Fruit fly (Drosophila melanogaster) whole organism, embryonic: ENCODE results near the gene Adh.

Experiments
- Aef1 ChIP-seq: fragments of 200-800 bp; sonication (Bioruptor generic); IDR thresholded peaks from 3 replicates; pipeline ENCODE4 v1.3.6; 2022; ENCODE audit warnings: missing biosample characterization, missing genetic modification characterization
- CG10147 ChIP-seq: fragments of 200-800 bp; sonication (Bioruptor generic); optimal IDR thresholded peaks from 2 replicates; lab custom pipeline; 2019; ENCODE audit warnings: missing biosample characterization, mild to moderate bottlenecking, missing genetic modification characterization, moderate library complexity
- CG10565 ChIP-seq: fragments of 200-800 bp; sonication (Bioruptor generic); optimal IDR thresholded peaks from 3 replicates; lab custom pipeline; 2016; ENCODE audit warnings: missing biosample characterization, mild to moderate bottlenecking, missing genetic modification characterization
- CG12769 ChIP-seq: fragments of 200-800 bp; sonication (Bioruptor generic); optimal IDR thresholded peaks from 2 replicates; lab custom pipeline; 2019; ENCODE audit warnings: missing biosample characterization, mild to moderate bottlenecking, missing genetic modification characterization, moderate library complexity
- CG13424 ChIP-seq: fragments of 200-800 bp; sonication (Bioruptor generic); optimal IDR thresholded peaks from 2 replicates; lab custom pipeline; 2019; ENCODE audit warnings: missing biosample characterization, mild to moderate bottlenecking, missing genetic modification characterization, moderate library complexity
- CG17612 ChIP-seq: fragments of 200-800 bp; sonication (Bioruptor generic); IDR thresholded peaks from 2 replicates; pipeline ENCODE4 v1.3.6; 2022; ENCODE audit warnings: missing biosample characterization, missing genetic modification characterization
- CG18011 ChIP-seq: fragments of 200-800 bp; sonication (Bioruptor generic); optimal IDR thresholded peaks from 2 replicates; lab custom pipeline; 2017; ENCODE audit warnings: missing biosample characterization, missing genetic modification characterization, mild to moderate bottlenecking, moderate library complexity, missing genotype
- CG2678 ChIP-seq: fragments of 200-800 bp; sonication (Bioruptor generic); optimal IDR thresholded peaks from 3 replicates; lab custom pipeline; 2019; ENCODE audit warnings: missing biosample characterization, mild to moderate bottlenecking, missing genetic modification characterization, moderate library complexity
- CG3847 ChIP-seq: fragments of 200-800 bp; sonication (Bioruptor generic); IDR thresholded peaks from 2 replicates; pipeline ENCODE4 v1.3.6; 2022; ENCODE audit warnings: missing biosample characterization, missing genetic modification characterization
- CG4730 ChIP-seq: fragments of 200-800 bp; sonication (Bioruptor generic); IDR thresholded peaks from 2 replicates; pipeline ENCODE4 v1.3.6; 2022; ENCODE audit warnings: missing biosample characterization, missing genetic modification characterization
- CG6683 ChIP-seq: fragments of 200-800 bp; sonication (Bioruptor generic); optimal IDR thresholded peaks from 2 replicates; lab custom pipeline; 2017; ENCODE audit warnings: missing biosample characterization, mild to moderate bottlenecking, missing genetic modification characterization, missing genetic modification reagents
- CG6813 ChIP-seq: fragments of 200-800 bp; sonication (Bioruptor generic); optimal IDR thresholded peaks from 2 replicates; lab custom pipeline; 2017; ENCODE audit warnings: missing biosample characterization, missing genetic modification characterization, mild to moderate bottlenecking, moderate library complexity, missing genetic modification reagents
- CG8478 ChIP-seq: fragments of >200 bp; optimal IDR thresholded peaks from 2 replicates; lab custom pipeline; 2018
- CG8944 ChIP-seq: fragments of 200-800 bp; sonication (Bioruptor generic); optimal IDR thresholded peaks from 3 replicates; lab custom pipeline; 2016; ENCODE audit warnings: missing biosample characterization, missing genetic modification characterization
- Dad ChIP-seq: fragments of 200-800 bp; sonication (Bioruptor generic); optimal IDR thresholded peaks from 3 replicates; lab custom pipeline; 2016; ENCODE audit warnings: missing biosample characterization, missing genetic modification characterization
- Dbx ChIP-seq: fragments of 200-800 bp; sonication (Bioruptor generic); IDR thresholded peaks from 3 replicates; pipeline ENCODE4 v1.3.6; 2022; ENCODE audit warnings: missing biosample characterization, missing genetic modification characterization
- Hr51 ChIP-seq, 2 experiments: fragments of 200-800 bp; sonication (Bioruptor generic); optimal IDR thresholded peaks; 2 replicates in 1 of 2; 3 replicates in 1 of 2; lab custom pipeline; 2016 to 2018; ENCODE audit warnings: missing biosample characterization in 2 of 2, missing genetic modification characterization in 2 of 2, mild to moderate bottlenecking in 1 of 2, moderate library complexity in 1 of 2
- Lim3 ChIP-seq: fragments of 200-800 bp; sonication (Bioruptor generic); IDR thresholded peaks from 2 replicates; pipeline ENCODE4 v1.3.6; 2022; ENCODE audit warnings: missing biosample characterization, missing genetic modification characterization
- Med ChIP-seq: fragments of 200-800 bp; sonication (Bioruptor generic); peaks from one replicate; lab custom pipeline; 2016; ENCODE audit warnings: missing biosample characterization, missing genetic modification characterization, mild to moderate bottlenecking, inconsistent platforms, moderate library complexity
- Rx ChIP-seq: fragments of 200-800 bp; sonication (Bioruptor generic); IDR thresholded peaks from 2 replicates; pipeline ENCODE4 v1.3.6; 2022; ENCODE audit warnings: missing biosample characterization, missing genetic modification characterization
- Taf1 ChIP-seq: fragments of 200-800 bp; sonication (Bioruptor generic); IDR thresholded peaks from 2 replicates; pipeline ENCODE4 v1.3.6; 2022; ENCODE audit warnings: missing biosample characterization, missing genetic modification characterization
- YL-1 ChIP-seq: fragments of 200-800 bp; sonication (Bioruptor generic); optimal IDR thresholded peaks from 3 replicates; lab custom pipeline; 2017; ENCODE audit warnings: missing biosample characterization, mild to moderate bottlenecking, missing genetic modification characterization
- bigmax ChIP-seq: fragments of 200-800 bp; sonication (Bioruptor generic); optimal IDR thresholded peaks from 2 replicates; lab custom pipeline; 2018; ENCODE audit warnings: missing biosample characterization, mild to moderate bottlenecking, missing genetic modification characterization
- bowl ChIP-seq: fragments of 200-800 bp; sonication (Bioruptor generic); IDR thresholded peaks from 2 replicates; pipeline ENCODE4 v1.3.6; 2022; ENCODE audit warnings: missing biosample characterization, missing genetic modification characterization
- caup ChIP-seq: fragments of 200-800 bp; sonication (Bioruptor generic); optimal IDR thresholded peaks from 3 replicates; lab custom pipeline; 2017; ENCODE audit warnings: missing biosample characterization, mild to moderate bottlenecking, missing genetic modification characterization, moderate library complexity; ENCODE audit not compliant: severe bottlenecking
- ci ChIP-seq: fragments of 200-800 bp; sonication (Bioruptor generic); IDR thresholded peaks from 3 replicates; pipeline ENCODE4 v1.3.6; 2022; ENCODE audit warnings: missing biosample characterization, missing genetic modification characterization
- cwo ChIP-seq: fragments of 200-800 bp; sonication (Bioruptor generic); optimal IDR thresholded peaks from 3 replicates; lab custom pipeline; 2017; ENCODE audit warnings: missing biosample characterization, missing genetic modification characterization, mild to moderate bottlenecking, moderate library complexity, missing genetic modification reagents
- dati ChIP-seq: fragments of 200-800 bp; sonication (Bioruptor generic); IDR thresholded peaks from 2 replicates; pipeline ENCODE4 v1.3.6; 2022; ENCODE audit warnings: missing biosample characterization, missing genetic modification characterization
- ems ChIP-seq: fragments of 200-800 bp; sonication (Bioruptor generic); optimal IDR thresholded peaks from 3 replicates; lab custom pipeline; 2016; ENCODE audit warnings: missing biosample characterization, missing genetic modification characterization
- fu2 ChIP-seq: fragments of 200-800 bp; sonication (Bioruptor generic); optimal IDR thresholded peaks from 2 replicates; lab custom pipeline; 2016; ENCODE audit warnings: missing biosample characterization, missing genetic modification characterization
- gcm2 ChIP-seq: fragments of 200-800 bp; sonication (Bioruptor generic); optimal IDR thresholded peaks from 2 replicates; lab custom pipeline; 2016; ENCODE audit warnings: missing biosample characterization, missing genetic modification characterization
- gem ChIP-seq: fragments of 200-800 bp; sonication (Bioruptor generic); optimal IDR thresholded peaks from 2 replicates; lab custom pipeline; 2019; ENCODE audit warnings: missing biosample characterization, mild to moderate bottlenecking, missing genetic modification characterization, moderate library complexity
- hb ChIP-seq: fragments of 200-800 bp; sonication (Bioruptor generic); IDR thresholded peaks from 3 replicates; pipeline ENCODE4 v1.3.6; 2022; ENCODE audit warnings: missing biosample characterization, missing genetic modification characterization; ENCODE audit not compliant: partially characterized antibody
- hth ChIP-seq: fragments of >200 bp; optimal IDR thresholded peaks from 2 replicates; lab custom pipeline; 2017; ENCODE audit warnings: inconsistent platforms
- lov ChIP-seq, 2 experiments: fragments of 200-800 bp in 1 of 2; fragments of >200 bp in 1 of 2; sonication (Bioruptor generic) in 1 of 2; IDR thresholded peaks in 1 of 2; optimal IDR thresholded peaks in 1 of 2; 2 replicates in 1 of 2; 3 replicates in 1 of 2; pipeline versions ENCODE4 v1.3.6 to Lab custom; 2017 to 2022; ENCODE audit warnings: missing biosample characterization in 1 of 2, missing genetic modification characterization in 1 of 2
- nerfin-1 ChIP-seq: fragments of 200-800 bp; sonication (Bioruptor generic); optimal IDR thresholded peaks from 3 replicates; lab custom pipeline; 2019; ENCODE audit warnings: missing biosample characterization, mild to moderate bottlenecking, missing genetic modification characterization, moderate library complexity
- pho ChIP-seq: fragments of 200-800 bp; sonication (Bioruptor generic); optimal IDR thresholded peaks from 2 replicates; lab custom pipeline; 2016; ENCODE audit warnings: missing biosample characterization, missing genetic modification characterization
- stc ChIP-seq: fragments of 200-800 bp; sonication (Bioruptor generic); IDR thresholded peaks from 2 replicates; pipeline ENCODE4 v1.3.6; 2022; ENCODE audit warnings: missing biosample characterization, missing genetic modification characterization
- tap ChIP-seq: fragments of 200-800 bp; optimal IDR thresholded peaks from 3 replicates; lab custom pipeline; 2019; ENCODE audit warnings: missing biosample characterization, mild to moderate bottlenecking, missing genetic modification characterization, moderate library complexity
- toy ChIP-seq: fragments of 200-800 bp; sonication (Bioruptor generic); IDR thresholded peaks from 2 replicates; pipeline ENCODE4 v1.3.6; 2022; ENCODE audit warnings: missing biosample characterization, missing genetic modification characterization
- ttk ChIP-seq: fragments of 200-800 bp; sonication (Bioruptor generic); IDR thresholded peaks from 2 replicates; pipeline ENCODE4 v2.1.2; 2022; ENCODE audit warnings: missing biosample characterization, missing genetic modification characterization
- twi ChIP-seq: fragments of 200-800 bp; optimal IDR thresholded peaks from 2 replicates; lab custom pipeline; 2019; ENCODE audit warnings: missing biosample characterization, mild to moderate bottlenecking, missing genetic modification characterization, moderate library complexity
- tx ChIP-seq: fragments of 200-800 bp; sonication (Bioruptor generic); optimal IDR thresholded peaks from 2 replicates; lab custom pipeline; 2016; ENCODE audit warnings: missing biosample characterization, missing genetic modification characterization
- vnd ChIP-seq: fragments of 200-800 bp; sonication (Bioruptor generic); IDR thresholded peaks from 3 replicates; pipeline ENCODE4 v1.3.6; 2022; ENCODE audit warnings: missing biosample characterization, missing genetic modification characterization; ENCODE audit not compliant: partially characterized antibody
- z ChIP-seq: fragments of 200-800 bp; sonication (Bioruptor generic); IDR thresholded peaks from 3 replicates; pipeline ENCODE4 v1.3.6; 2022; ENCODE audit warnings: missing biosample characterization, missing genetic modification characterization
- zen ChIP-seq: fragments of 200-800 bp; sonication (Bioruptor generic); optimal IDR thresholded peaks from 3 replicates; lab custom pipeline; 2018; ENCODE audit warnings: missing biosample characterization, mild to moderate bottlenecking, missing genetic modification characterization, moderate library complexity

Adh gene

dm6 chr2L:14612998-14613955, 2.1 kb upstream of the Adh start (continued):
- TF ChIP-seq Hr51 (GFP tag; optimal IDR thresholded peaks at IDR 0.05; lab: Kevin White, UChicago) = peak; percentile 20 to 92
- no peak for TF ChIP-seq lov (optimal IDR thresholded peaks at IDR 0.05; lab: Kevin White, UChicago)
- TF ChIP-seq lov (GFP tag; IDR thresholded peaks at IDR 0.05; lab: Robert Waterston, UW) = no peak

DNA sequence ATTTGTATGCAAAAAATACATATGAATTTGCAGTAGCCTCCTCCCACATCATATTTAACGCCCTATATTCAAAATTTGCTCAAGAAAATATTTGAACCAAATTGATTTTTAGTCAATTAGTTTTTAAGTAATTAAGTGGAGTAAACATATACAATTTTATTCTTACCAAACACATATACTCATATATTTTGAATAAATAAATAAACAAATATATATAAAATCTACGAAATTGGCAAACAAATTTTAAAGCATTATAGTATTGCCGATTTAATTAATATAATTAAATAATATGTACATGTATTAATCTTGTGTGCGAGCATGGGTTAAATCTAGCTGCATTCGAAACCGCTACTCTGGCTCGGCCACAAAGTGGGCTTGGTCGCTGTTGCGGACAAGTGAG, 908 bp upstream of the Adh start:
- no peak for TF ChIP-seq CG17612 (GFP tag; lab: Robert Waterston, UW)
- no peak for TF ChIP-seq CG8944 (GFP tag; lab: Kevin White, UChicago)
- no peak for TF ChIP-seq cwo (GFP tag; lab: Kevin White, UChicago)
- TF ChIP-seq CG4730 (GFP tag; lab: Robert Waterston, UW) = no peak
- TF ChIP-seq CG12769 (tag; lab: Kevin White, UChicago) = no peak
- no peak for TF ChIP-seq ci (GFP tag; lab: Robert Waterston, UW)
- no peak for TF ChIP-seq caup
- TF ChIP-seq tx (GFP tag; lab: Kevin White, UChicago) = no peak
- TF ChIP-seq CG10147 (GFP tag; lab: Kevin White, UChicago) = no peak
- no peak for TF ChIP-seq CG13424
- TF ChIP-seq CG2678 (tag; lab: Kevin White, UChicago) = no peak
- no peak for TF ChIP-seq Rx (GFP tag; lab: Robert Waterston, UW)
- no peak for TF ChIP-seq gem (tag; lab: Kevin White, UChicago)
- no peak for TF ChIP-seq fu2 (GFP tag; lab: Kevin White, UChicago)
- TF ChIP-seq bowl (GFP tag; lab: Robert Waterston, UW) = no peak
- TF ChIP-seq ems (GFP tag; lab: Kevin White, UChicago) = no peak
- no peak for TF ChIP-seq Lim3
- no peak for TF ChIP-seq YL-1
- no peak for TF ChIP-seq hb
- TF ChIP-seq, all 482 proteins: peak for 0

DNA sequence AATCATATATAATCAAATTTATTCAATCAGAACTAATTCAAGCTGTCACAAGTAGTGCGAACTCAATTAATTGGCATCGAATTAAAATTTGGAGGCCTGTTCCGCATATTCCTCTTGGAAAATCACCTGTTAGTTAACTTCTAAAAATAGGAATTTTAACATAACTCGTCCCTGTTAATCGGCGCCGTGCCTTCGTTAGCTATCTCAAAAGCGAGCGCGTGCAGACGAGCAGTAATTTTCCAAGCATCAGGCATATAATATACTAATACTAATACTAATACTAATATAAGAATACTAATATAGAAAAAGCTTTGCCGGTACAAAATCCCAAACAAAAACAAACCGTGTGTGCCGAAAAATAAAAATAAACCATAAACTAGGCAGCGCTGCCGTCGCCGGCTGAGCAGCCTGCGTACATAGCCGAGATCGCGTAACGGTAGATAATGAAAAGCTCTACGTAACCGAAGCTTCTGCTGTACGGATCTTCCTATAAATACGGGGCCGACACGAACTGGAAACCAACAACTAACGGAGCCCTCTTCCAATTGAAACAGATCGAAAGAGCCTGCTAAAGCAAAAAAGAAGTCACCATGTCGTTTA, 497 bp downstream of the Adh start:
- TF ChIP-seq Taf1 (GFP tag; lab: Robert Waterston, UW) (no peak), CG6683 (GFP tag; lab: Kevin White, UChicago) (no peak), CG17612 (GFP tag; lab: Robert Waterston, UW) (no peak), bigmax (GFP tag; lab: Kevin White, UChicago) (no peak), twi (no peak), zen (tag; lab: Kevin White, UChicago) (no peak), dati (GFP tag; lab: Robert Waterston, UW) (no peak), z (GFP tag; lab: Robert Waterston, UW) (no peak), CG10565 (no peak), ttk (no peak), CG6813 (GFP tag; lab: Kevin White, UChicago) (no peak), nerfin-1 (tag; lab: Kevin White, UChicago) (no peak), Med (GFP tag; lab: Kevin White, UChicago) (no peak), Dad (GFP tag; lab: Kevin White, UChicago) (no peak), Aef1 (GFP tag; lab: Robert Waterston, UW) (no peak), CG18011 (GFP tag; lab: Kevin White, UChicago) (no peak), toy (GFP tag; lab: Robert Waterston, UW) (no peak), pho (GFP tag; lab: Kevin White, UChicago) (no peak), stc (GFP tag; lab: Robert Waterston, UW) (no peak), CG3847 (GFP tag; lab: Robert Waterston, UW) (no peak), hth (no peak), tap (tag; lab: Kevin White, UChicago) (no peak), vnd (GFP tag; lab: Robert Waterston, UW) (no peak), ci (GFP tag; lab: Robert Waterston, UW) (no peak), CG8478 (no peak), Dbx (no peak), gcm2 (no peak)
